Fruit fly (Drosophila melanogaster): Measurements from ENCODE around the gene CG7857.

DNA sequence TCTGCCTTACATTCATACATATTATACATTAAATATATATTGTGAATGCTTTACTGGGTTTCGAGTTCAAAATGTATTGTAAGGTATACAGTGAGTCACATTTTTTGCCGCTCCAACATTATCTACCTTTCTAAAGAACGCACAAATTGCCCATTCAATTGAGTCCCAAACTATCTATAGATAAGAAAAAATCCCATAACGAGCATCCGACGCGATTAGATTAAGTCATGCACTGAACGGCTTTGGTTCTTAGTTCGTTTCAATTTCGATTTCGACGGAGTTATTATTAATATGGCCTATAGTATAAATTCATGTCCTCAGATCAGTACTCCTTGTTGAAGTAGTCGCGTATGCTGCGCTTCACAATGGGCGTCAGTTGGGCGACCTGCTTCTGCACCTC lies 12.8 kb upstream of the CG7857 start:
- TF ChIP-seq Snoo (tag; optimal IDR thresholded peaks at IDR 0.05) (no peak), CG9948 (tag; optimal IDR thresholded peaks at IDR 0.05) (no peak), fd96Ca (GFP tag; IDR thresholded peaks at IDR 0.05) (no peak), CG14655 (GFP tag; optimal IDR thresholded peaks at IDR 0.05) (no peak), Pif1B (GFP tag; optimal IDR thresholded peaks at IDR 0.05) (no peak), Pif1A (GFP tag; optimal IDR thresholded peaks at IDR 0.05) (no peak)
